Fruit fly (Drosophila melanogaster): Measurements from ENCODE around the gene shop.

Gene shop

dm6 chrX:18834399-18834798 lies 14.0 kb downstream of the shop start (continued):
- TF ChIP-seq pb (GFP tag; optimal IDR thresholded peaks at IDR 0.05), result no peak
- TF ChIP-seq Opbp (GFP tag; IDR thresholded peaks at IDR 0.05; ENCODE audit: partially characterized antibody), result no peak
- peak; percentile 10 for TF ChIP-seq corto (GFP tag; optimal IDR thresholded peaks at IDR 0.05)
- no peak for TF ChIP-seq CG4617 (GFP tag; optimal IDR thresholded peaks at IDR 0.05; ENCODE audit: borderline replicate concordance)
- peak; percentile 1 for TF ChIP-seq CG18262 (tag; optimal IDR thresholded peaks at IDR 0.05)
- TF ChIP-seq CG18764 (GFP tag; optimal IDR thresholded peaks at IDR 0.05), result no peak
- TF ChIP-seq kay (GFP tag; optimal IDR thresholded peaks at IDR 0.05), result no peak
- peak; percentile 44 for TF ChIP-seq CG7839 (tag; optimal IDR thresholded peaks at IDR 0.05)
- TF ChIP-seq crp (GFP tag; optimal IDR thresholded peaks at IDR 0.05), result no peak
- no peak for TF ChIP-seq CG15479 (GFP tag; optimal IDR thresholded peaks at IDR 0.05)
- no peak for TF ChIP-seq dimm (GFP tag; IDR thresholded peaks at IDR 0.05)
- TF ChIP-seq CG15696 (tag; optimal IDR thresholded peaks at IDR 0.05), result no peak
- no peak for TF ChIP-seq hbn (GFP tag; IDR thresholded peaks at IDR 0.05; ENCODE audit: partially characterized antibody)
- TF ChIP-seq dpn (GFP tag; optimal IDR thresholded peaks at IDR 0.05), result peak in 1 of 2 experiments; percentile 18
- TF ChIP-seq Gug (GFP tag; IDR thresholded peaks at IDR 0.05), result peak; percentile 23; the same call in 1 of the 4 replicates
- TF ChIP-seq CoRest (tag; optimal IDR thresholded peaks at IDR 0.05), result no peak
- no peak for TF ChIP-seq Spps (tag; optimal IDR thresholded peaks at IDR 0.05)
- TF ChIP-seq HmgD (GFP tag; optimal IDR thresholded peaks at IDR 0.05), result no peak
- TF ChIP-seq slbo (GFP tag; IDR thresholded peaks at IDR 0.05), result no peak; the same call in 1 of the 2 replicates
- TF ChIP-seq CrebB (tag; optimal IDR thresholded peaks at IDR 0.05), result no peak
- TF ChIP-seq Hey (tag; optimal IDR thresholded peaks at IDR 0.05), result no peak
- no peak for TF ChIP-seq da (GFP tag; optimal IDR thresholded peaks at IDR 0.05)
- TF ChIP-seq CG9609 (GFP tag; optimal IDR thresholded peaks at IDR 0.05), result no peak
- no peak for TF ChIP-seq gcm2 (GFP tag; optimal IDR thresholded peaks at IDR 0.05)
- peak; percentile 71 for TF ChIP-seq Ets65A (GFP tag)
- TF ChIP-seq Dfd (GFP tag; optimal IDR thresholded peaks at IDR 0.05), result no peak
- no peak for TF ChIP-seq CkIIα-i1 (GFP tag; IDR thresholded peaks at IDR 0.05)
- no peak for TF ChIP-seq wor (GFP tag; IDR thresholded peaks at IDR 0.05)
- TF ChIP-seq CG31365 (tag; optimal IDR thresholded peaks at IDR 0.05), result no peak
- TF ChIP-seq hth (optimal IDR thresholded peaks at IDR 0.05), result no peak
- TF ChIP-seq CG11504 (tag; optimal IDR thresholded peaks at IDR 0.05), result peak; percentile 42
- no peak for TF ChIP-seq CG34224 (GFP tag; IDR thresholded peaks at IDR 0.05; ENCODE audit: partially characterized antibody)
- 0 out of 3 replicates have a peak, but pooled peaks have one; percentile 42 for TF ChIP-seq ase (GFP tag; IDR thresholded peaks at IDR 0.05)
- TF ChIP-seq so (GFP tag; IDR thresholded peaks at IDR 0.05), result 0 out of 3 replicates have a peak, but pooled peaks have one; percentile 44
- TF ChIP-seq CG6765 (GFP tag; optimal IDR thresholded peaks at IDR 0.05), result no peak
- TF ChIP-seq NK7.1 (GFP tag; optimal IDR thresholded peaks at IDR 0.05), result no peak
- TF ChIP-seq MESR4 (GFP tag; optimal IDR thresholded peaks at IDR 0.05), result no peak
- no peak for TF ChIP-seq shn (GFP tag; optimal IDR thresholded peaks at IDR 0.05)
- no peak for TF ChIP-seq zfh2 (GFP tag; optimal IDR thresholded peaks at IDR 0.05)
- no peak for TF ChIP-seq repo (GFP tag; optimal IDR thresholded peaks at IDR 0.05)
- no peak for TF ChIP-seq CG17328 (GFP tag; IDR thresholded peaks at IDR 0.05)
- 0 out of 3 replicates have a peak, but pooled peaks have one; percentile 15 for TF ChIP-seq Mrtf (GFP tag; IDR thresholded peaks at IDR 0.05)
- TF ChIP-seq esg (GFP tag; conservative IDR thresholded peaks at IDR 0.05), result peak; percentile 53
- TF ChIP-seq Dip3 (GFP tag; optimal IDR thresholded peaks at IDR 0.05), result peak; percentile 27
- no peak for TF ChIP-seq chm (GFP tag; IDR thresholded peaks at IDR 0.05)
- TF ChIP-seq CG10565 (GFP tag; optimal IDR thresholded peaks at IDR 0.05), result no peak
- no peak for TF ChIP-seq vnd (GFP tag; IDR thresholded peaks at IDR 0.05; ENCODE audit: partially characterized antibody)
- no peak for TF ChIP-seq stwl (tag; optimal IDR thresholded peaks at IDR 0.05)
- TF ChIP-seq Lhr (GFP tag; optimal IDR thresholded peaks at IDR 0.05), result no peak
- TF ChIP-seq cwo (GFP tag; optimal IDR thresholded peaks at IDR 0.05), result peak; percentile 41
- peak; percentile 13 for TF ChIP-seq CG10979 (tag; optimal IDR thresholded peaks at IDR 0.05)
